Worm (Caenorhabditis elegans) whole organism, L4 larva: ENCODE measurements around the gene C02B8.3.
A peak's percentile ranks its signal among the peaks of the same experiment; 100 is the strongest.

Source experiments
- F44E2.7 ChIP-seq: fragments of 200-800 bp; sonication (Bioruptor generic); IDR thresholded peaks from 2 replicates; pipeline ENCODE4 v2.1.2; 2022; ENCODE audit warnings: missing genetic modification characterization, missing compliant biosample characterization
- F49E8.2 ChIP-seq: sonication (generic microtip); optimal IDR thresholded peaks from 2 replicates; lab custom pipeline; 2016; ENCODE audit warnings: missing compliant biosample characterization, mild to moderate bottlenecking, missing genetic modification characterization, borderline replicate concordance
- T20F7.1 ChIP-seq: fragments of 200-800 bp; sonication (Bioruptor generic); optimal IDR thresholded peaks from 2 replicates; lab custom pipeline; 2018; ENCODE audit warnings: mild to moderate bottlenecking, missing genetic modification characterization, missing compliant biosample characterization
- Y105C5A.15 ChIP-seq: fragments of 200-800 bp; sonication (Bioruptor generic); IDR thresholded peaks from 2 replicates; pipeline ENCODE4 v1.3.6; 2022; ENCODE audit warnings: missing genetic modification characterization, missing compliant biosample characterization
- Y48G9A.11 ChIP-seq: fragments of 200-800 bp; sonication (Bioruptor generic); IDR thresholded peaks from 2 replicates; pipeline ENCODE4 v1.3.6; 2022; ENCODE audit warnings: missing genetic modification reagents, missing genetic modification characterization, missing compliant biosample characterization
- Y5F2A.4 ChIP-seq: fragments of 200-800 bp; sonication (Bioruptor generic); optimal IDR thresholded peaks from 2 replicates; lab custom pipeline; 2018; ENCODE audit warnings: mild to moderate bottlenecking, missing genetic modification characterization, missing compliant biosample characterization
- ZK337.2 ChIP-seq: fragments of 200-800 bp; sonication (Bioruptor generic); IDR thresholded peaks from 2 replicates; pipeline ENCODE4 v1.3.6; 2022; ENCODE audit warnings: missing genetic modification reagents, missing genetic modification characterization, missing compliant biosample characterization
- aha-1 ChIP-seq: fragments of 150-350 bp; peaks from one replicate; lab custom pipeline; 2014; ENCODE audit warnings: missing biosample characterization, missing genetic modification characterization
- aly-2 ChIP-seq: sonication (generic microtip); optimal IDR thresholded peaks from 2 replicates; lab custom pipeline; 2018; ENCODE audit warnings: missing biosample characterization, missing genetic modification characterization
- attf-4 ChIP-seq: sonication (generic microtip); optimal IDR thresholded peaks from 3 replicates; lab custom pipeline; 2017; ENCODE audit warnings: missing biosample characterization, missing genetic modification characterization
- ceh-32 ChIP-seq: sonication (generic microtip); optimal IDR thresholded peaks from 2 replicates; lab custom pipeline; 2016; ENCODE audit warnings: mild to moderate bottlenecking, missing genetic modification characterization, missing compliant biosample characterization; ENCODE audit not compliant: poor library complexity
- ceh-62 ChIP-seq: sonication (generic microtip); optimal IDR thresholded peaks from 2 replicates; lab custom pipeline; 2017; ENCODE audit warnings: missing biosample characterization, missing genetic modification characterization
- ctbp-1 ChIP-seq: fragments of 200-800 bp; sonication (Bioruptor generic); IDR thresholded peaks from 2 replicates; pipeline ENCODE4 v1.3.6; 2022; ENCODE audit warnings: missing genetic modification reagents, missing genetic modification characterization, missing compliant biosample characterization
- daf-16 ChIP-seq, 3 experiments: sonication (generic microtip); optimal IDR thresholded peaks; 2 replicates each; lab custom pipeline; 2016 to 2017; ENCODE audit warnings: missing genetic modification characterization in 3 of 3, missing genetic modification reagents in 3 of 3, mild to moderate bottlenecking in 2 of 3, missing compliant biosample characterization in 2 of 3, missing biosample characterization in 1 of 3, moderate library complexity in 1 of 3
- daf-8 ChIP-seq: fragments of 200-800 bp; sonication (Bioruptor generic); IDR thresholded peaks from 2 replicates; pipeline ENCODE4 v1.3.6; 2022; ENCODE audit warnings: missing genetic modification characterization, missing compliant biosample characterization
- egl-27 ChIP-seq: sonication (generic microtip); optimal IDR thresholded peaks from 3 replicates; lab custom pipeline; 2017; ENCODE audit warnings: missing biosample characterization, missing genetic modification reagents, missing genetic modification characterization
- egl-43 ChIP-seq: fragments of 200-800 bp; sonication (Bioruptor generic); IDR thresholded peaks from 2 replicates; pipeline ENCODE4 v1.3.6; 2022; ENCODE audit warnings: missing genetic modification reagents, missing genetic modification characterization, missing compliant biosample characterization
- fos-1 ChIP-seq: fragments of 150-350 bp; optimal IDR thresholded peaks from 2 replicates; lab custom pipeline; 2014; ENCODE audit warnings: missing biosample characterization, missing genetic modification characterization
- hmg-1.1 ChIP-seq: fragments of 200-800 bp; sonication (Bioruptor generic); IDR thresholded peaks from 2 replicates; pipeline ENCODE4 v1.3.6; 2022; ENCODE audit warnings: missing genetic modification reagents, missing genetic modification characterization, missing compliant biosample characterization
- lim-7 ChIP-seq: fragments of 200-800 bp; sonication (Bioruptor generic); IDR thresholded peaks from 2 replicates; pipeline ENCODE4 v1.3.6; 2022; ENCODE audit warnings: missing genetic modification characterization, missing compliant biosample characterization
- lin-15B ChIP-seq: fragments of 150-350 bp; sonication (generic microtip); optimal IDR thresholded peaks from 3 replicates; lab custom pipeline; 2014; ENCODE audit warnings: missing biosample characterization, missing genetic modification characterization
- lin-29 ChIP-seq: fragments of 200-800 bp; sonication (Bioruptor generic); IDR thresholded peaks from 2 replicates; pipeline ENCODE4 v1.3.6; 2022; ENCODE audit warnings: missing genetic modification reagents, missing genetic modification characterization, missing compliant biosample characterization
- lin-38 ChIP-seq: fragments of 200-800 bp; sonication (Bioruptor generic); IDR thresholded peaks from 2 replicates; pipeline ENCODE4 v1.3.6; 2022; ENCODE audit warnings: missing genetic modification reagents, missing genetic modification characterization, missing compliant biosample characterization
- lir-3 ChIP-seq: sonication (generic microtip); optimal IDR thresholded peaks from 2 replicates; lab custom pipeline; 2016; ENCODE audit warnings: mild to moderate bottlenecking, missing genetic modification characterization, missing compliant biosample characterization
- lsy-2 ChIP-seq, 2 experiments: fragments of 150-350 bp in 1 of 2; sonication (generic microtip) in 1 of 2; optimal IDR thresholded peaks; 2 replicates each; lab custom pipeline; 2014 to 2017; ENCODE audit warnings: missing biosample characterization in 2 of 2, missing genetic modification characterization in 2 of 2
- madf-5 ChIP-seq, 2 experiments: fragments of 200-800 bp; sonication (Bioruptor generic); IDR thresholded peaks; 2 replicates each; pipeline ENCODE4 v1.3.6; 2022; ENCODE audit warnings: missing compliant biosample characterization in 2 of 2, missing genetic modification characterization in 2 of 2
- mdl-1 ChIP-seq, 2 experiments: fragments of 150-350 bp in 1 of 2; sonication (generic microtip) in 1 of 2; optimal IDR thresholded peaks; 2 replicates each; lab custom pipeline; 2014 to 2017; ENCODE audit warnings: missing biosample characterization in 2 of 2, missing genetic modification characterization in 2 of 2
- mep-1 ChIP-seq: fragments of 150-350 bp; sonication (generic microtip); optimal IDR thresholded peaks from 3 replicates; lab custom pipeline; 2014; ENCODE audit warnings: missing biosample characterization, missing genetic modification characterization
- nhr-11 ChIP-seq: fragments of 150-350 bp; optimal IDR thresholded peaks from 2 replicates; lab custom pipeline; 2014; ENCODE audit warnings: missing biosample characterization, missing genetic modification characterization
- nhr-111 ChIP-seq: fragments of 200-800 bp; sonication (Bioruptor generic); optimal IDR thresholded peaks from 2 replicates; lab custom pipeline; 2018; ENCODE audit warnings: mild to moderate bottlenecking, missing genetic modification characterization, missing compliant biosample characterization
- nhr-28 ChIP-seq: fragments of 150-350 bp; optimal IDR thresholded peaks from 2 replicates; lab custom pipeline; 2014; ENCODE audit warnings: missing biosample characterization, missing genetic modification characterization
- nhr-6 ChIP-seq: fragments of 150-350 bp; optimal IDR thresholded peaks from 2 replicates; lab custom pipeline; 2014; ENCODE audit warnings: missing biosample characterization, missing genetic modification characterization
- nhr-76 ChIP-seq: fragments of 150-350 bp; optimal IDR thresholded peaks from 2 replicates; lab custom pipeline; 2014; ENCODE audit warnings: missing biosample characterization, missing genetic modification characterization
- nhr-77 ChIP-seq: fragments of 150-350 bp; optimal IDR thresholded peaks from 2 replicates; lab custom pipeline; 2014; ENCODE audit warnings: missing biosample characterization, missing genetic modification characterization
- rbr-2 ChIP-seq: sonication (generic microtip); optimal IDR thresholded peaks from 2 replicates; lab custom pipeline; 2016; ENCODE audit warnings: missing genotype, missing genetic modification characterization, missing compliant biosample characterization
- saeg-2 ChIP-seq: fragments of 200-800 bp; sonication (Bioruptor generic); IDR thresholded peaks from 2 replicates; pipeline ENCODE4 v1.3.6; 2022; ENCODE audit warnings: missing genetic modification reagents, missing genetic modification characterization, missing compliant biosample characterization
- sdz-12 ChIP-seq: fragments of 200-800 bp; sonication (Bioruptor generic); optimal IDR thresholded peaks from 2 replicates; lab custom pipeline; 2018; ENCODE audit warnings: mild to moderate bottlenecking, missing genetic modification characterization, missing compliant biosample characterization
- set-16 ChIP-seq: fragments of 200-800 bp; sonication (Bioruptor generic); IDR thresholded peaks from 2 replicates; pipeline ENCODE4 v1.3.6; 2022; ENCODE audit warnings: missing genetic modification reagents, missing genetic modification characterization, missing compliant biosample characterization
- skn-1 ChIP-seq: fragments of 150-350 bp; optimal IDR thresholded peaks from 2 replicates; lab custom pipeline; 2014; ENCODE audit warnings: missing biosample characterization, missing genetic modification characterization
- snpc-1.2 ChIP-seq: fragments of 200-800 bp; sonication (Bioruptor generic); IDR thresholded peaks from 2 replicates; pipeline ENCODE4 v1.3.6; 2022; ENCODE audit warnings: missing genetic modification reagents, missing genetic modification characterization, missing compliant biosample characterization
- spr-1 ChIP-seq: sonication (generic microtip); optimal IDR thresholded peaks from 2 replicates; lab custom pipeline; 2016; ENCODE audit warnings: mild to moderate bottlenecking, missing genetic modification characterization, missing compliant biosample characterization
- tag-97 ChIP-seq: fragments of 200-800 bp; sonication (Bioruptor generic); IDR thresholded peaks from 2 replicates; pipeline ENCODE4 v1.3.6; 2022; ENCODE audit warnings: missing genetic modification characterization, missing compliant biosample characterization
- tra-1 ChIP-seq: fragments of 200-800 bp; sonication (Bioruptor generic); IDR thresholded peaks from 2 replicates; pipeline ENCODE4 v1.3.6; 2022; ENCODE audit warnings: missing genetic modification reagents, missing genetic modification characterization, missing compliant biosample characterization
- unc-130 ChIP-seq: sonication (generic microtip); optimal IDR thresholded peaks from 2 replicates; lab custom pipeline; 2016; ENCODE audit warnings: missing genetic modification reagents, missing genetic modification characterization, missing compliant biosample characterization
- unc-39 ChIP-seq: sonication (generic microtip); optimal IDR thresholded peaks from 2 replicates; lab custom pipeline; 2017; ENCODE audit warnings: missing biosample characterization, missing genetic modification characterization
- zfp-2 ChIP-seq: sonication (generic microtip); optimal IDR thresholded peaks from 2 replicates; lab custom pipeline; 2016; ENCODE audit warnings: mild to moderate bottlenecking, missing genetic modification characterization, missing compliant biosample characterization
- zip-2 ChIP-seq: fragments of 150-350 bp; optimal IDR thresholded peaks from 2 replicates; lab custom pipeline; 2014; ENCODE audit warnings: missing biosample characterization, missing genetic modification characterization
- ztf-7 ChIP-seq: fragments of 150-350 bp; optimal IDR thresholded peaks from 2 replicates; lab custom pipeline; 2014; ENCODE audit warnings: missing biosample characterization, missing genetic modification characterization

C02B8.3 gene

DNA sequence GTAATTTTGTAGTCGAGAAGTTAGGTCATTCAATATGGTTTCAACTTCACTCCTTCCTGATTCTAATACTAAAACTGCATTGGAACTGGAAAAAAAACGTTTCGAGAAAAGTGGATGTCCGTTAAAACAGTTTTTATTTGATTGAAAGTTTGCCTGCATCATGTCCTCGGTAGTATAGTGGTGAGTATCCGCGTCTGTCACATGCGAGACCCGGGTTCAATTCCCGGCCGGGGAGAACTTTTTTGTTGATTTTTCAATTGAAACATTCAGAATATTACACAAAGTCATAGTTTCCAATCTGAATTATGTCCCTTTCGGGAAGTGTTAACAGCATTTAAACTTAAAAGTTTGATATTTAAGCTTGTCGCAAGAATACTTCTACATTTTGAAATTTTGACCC lies 9.7 kb downstream of the C02B8.3 start (continued):
- TF ChIP-seq nhr-111 (GFP tag; lab: Kevin White, UChicago) (no peak), nhr-76 (tag; lab: Kevin White, UChicago) (no peak), ZK337.2 (GFP tag; lab: Robert Waterston, UW) (no peak), nhr-11 (tag; lab: Kevin White, UChicago) (no peak), tag-97 (GFP tag; lab: Robert Waterston, UW) (no peak), aha-1 (tag; lab: Kevin White, UChicago) (no peak), spr-1 (tag; lab: Kevin White, UChicago) (no peak), madf-5 (GFP tag; IDR thresholded peaks at IDR 0.05; lab: Robert Waterston, UW) (0 out of 4 replicates have a peak, but pooled peaks of 1 of the 2 experiments have one; percentile 31), ceh-62 (tag; lab: Kevin White, UChicago) (no peak), snpc-1.2 (peak; percentile 74), daf-8 (no peak), T20F7.1 (GFP tag; lab: Kevin White, UChicago) (no peak), daf-16 (GFP tag; optimal IDR thresholded peaks at IDR 0.05; lab: Kevin White, UChicago) (no peak), daf-16 (tag; optimal IDR thresholded peaks at IDR 0.05; lab: Kevin White, UChicago) (no peak), ceh-32 (no peak)

DNA sequence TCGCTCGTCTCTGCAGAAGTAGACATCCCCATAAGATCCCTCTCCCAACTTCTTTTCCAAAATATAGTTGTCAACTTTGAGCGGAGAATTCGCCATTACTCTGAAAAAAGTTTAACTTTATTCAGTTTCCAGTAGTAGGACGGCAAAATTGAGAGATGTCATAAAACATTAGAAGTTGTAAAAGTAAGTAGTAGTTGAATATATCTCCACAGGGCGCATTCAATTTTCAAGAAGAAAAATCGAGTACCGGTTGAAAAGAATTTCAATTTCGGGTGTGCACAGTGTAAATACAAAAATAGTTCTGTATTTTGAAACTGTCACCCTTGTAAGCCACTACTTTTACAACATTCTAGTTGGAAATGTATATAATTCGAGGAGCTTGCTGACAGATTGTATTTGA lies 11.4 kb downstream of the C02B8.3 start, which contains the start of gene F22F1.2:
F22F1.2 (minus strand) TSS at position 101 of the 400 bp plus-strand sequence.
- TF ChIP-seq fos-1 (tag; lab: Kevin White, UChicago) (no peak), saeg-2 (GFP tag; lab: Robert Waterston, UW) (no peak), egl-27 (tag; lab: Kevin White, UChicago) (no peak)

DNA sequence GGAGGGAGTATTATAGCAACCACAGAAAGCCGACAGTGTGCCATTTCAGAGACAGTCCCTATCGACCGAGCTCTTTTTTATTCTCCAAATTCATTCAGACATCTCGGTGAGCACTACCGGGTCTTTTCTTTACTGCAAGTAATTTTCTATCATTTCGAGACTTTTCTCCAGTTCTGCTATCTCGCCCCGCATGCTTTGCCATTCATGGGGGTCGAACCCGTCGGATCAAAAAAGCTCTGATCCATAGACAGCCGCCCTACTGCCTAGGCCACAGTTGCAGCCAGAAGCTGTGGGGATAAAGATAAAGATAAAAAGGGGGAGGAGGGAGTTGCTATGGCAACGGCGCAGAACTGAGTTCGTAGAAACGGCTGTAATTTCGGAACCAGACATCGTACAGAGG lies 12.2 kb downstream of the C02B8.3 start:
- TF ChIP-seq nhr-6 (tag; lab: Kevin White, UChicago) (no peak), lin-15B (tag; lab: Kevin White, UChicago) (no peak), zfp-2 (tag; lab: Kevin White, UChicago) (no peak), F49E8.2 (tag; lab: Kevin White, UChicago) (peak; percentile 18), ZK337.2 (GFP tag; lab: Robert Waterston, UW) (no peak), lin-38 (0 out of 2 replicates have a peak, but pooled peaks have one; percentile 39), zip-2 (tag; lab: Kevin White, UChicago) (no peak), nhr-28 (tag; lab: Kevin White, UChicago) (no peak), Y5F2A.4 (GFP tag; lab: Kevin White, UChicago) (no peak), nhr-111 (GFP tag; lab: Kevin White, UChicago) (no peak), unc-39 (tag; lab: Kevin White, UChicago) (no peak), attf-4 (tag; lab: Kevin White, UChicago) (no peak), ctbp-1 (no peak), mdl-1 (tag; optimal IDR thresholded peaks at IDR 0.05; lab: Kevin White, UChicago) (no peak), snpc-1.2 (peak; percentile 64; the same call in 1 of the 2 replicates), F44E2.7 (GFP tag; lab: Robert Waterston, UW) (no peak), ceh-32 (no peak), lir-3 (tag; lab: Kevin White, UChicago) (peak; percentile 38), ztf-7 (tag; lab: Kevin White, UChicago) (no peak), lim-7 (0 out of 2 replicates have a peak, but pooled peaks have one; percentile 33), Y105C5A.15 (GFP tag; lab: Robert Waterston, UW) (no peak), madf-5 (GFP tag; IDR thresholded peaks at IDR 0.05; lab: Robert Waterston, UW) (no peak), mep-1 (tag; lab: Kevin White, UChicago) (no peak), tag-97 (GFP tag; lab: Robert Waterston, UW) (no peak), skn-1 (tag; lab: Kevin White, UChicago) (no peak), ceh-62 (tag; lab: Kevin White, UChicago) (no peak), aha-1 (tag; lab: Kevin White, UChicago) (peak; percentile 41), unc-130 (no peak), aly-2 (tag; lab: Kevin White, UChicago) (no peak), rbr-2 (tag; lab: Kevin White, UChicago) (no peak), lin-29 (GFP tag; lab: Robert Waterston, UW) (no peak), sdz-12 (no peak), hmg-1.1 (GFP tag; lab: Robert Waterston, UW) (no peak), nhr-77 (no peak), set-16 (peak; percentile 37; the same call in 1 of the 2 replicates), Y48G9A.11 (no peak), egl-43 (GFP tag; lab: Robert Waterston, UW) (peak; percentile 74), lsy-2 (tag; optimal IDR thresholded peaks at IDR 0.05; lab: Kevin White, UChicago) (no peak), tra-1 (GFP tag; lab: Robert Waterston, UW) (0 out of 2 replicates have a peak, but pooled peaks have one; percentile 22)
